Fruit fly (Drosophila melanogaster) whole organism, embryonic: Measurements from ENCODE around the gene CG32388.

Experiments
- Antp ChIP-seq: fragments of 200-800 bp; sonication (Bioruptor generic); optimal IDR thresholded peaks from 3 replicates; lab custom pipeline; 2016; ENCODE audit warnings: missing biosample characterization, missing genetic modification characterization
- CG10654 ChIP-seq: fragments of 200-800 bp; sonication (Bioruptor generic); optimal IDR thresholded peaks from 2 replicates; lab custom pipeline; 2016; ENCODE audit warnings: missing biosample characterization, missing genetic modification characterization
- CG12236 ChIP-seq: fragments of 200-800 bp; sonication (Bioruptor generic); optimal IDR thresholded peaks from 2 replicates; lab custom pipeline; 2016; ENCODE audit warnings: missing biosample characterization, missing genetic modification characterization
- CG12744 ChIP-seq: fragments of 200-800 bp; sonication (Bioruptor generic); optimal IDR thresholded peaks from 2 replicates; lab custom pipeline; 2016; ENCODE audit warnings: missing biosample characterization, missing genetic modification characterization
- CG12942 ChIP-seq: fragments of 200-800 bp; sonication (Bioruptor generic); optimal IDR thresholded peaks from 3 replicates; lab custom pipeline; 2016; ENCODE audit warnings: missing biosample characterization, missing genetic modification characterization
- CG14710 ChIP-seq: fragments of 200-800 bp; sonication (Bioruptor generic); optimal IDR thresholded peaks from 3 replicates; lab custom pipeline; 2019; ENCODE audit warnings: missing biosample characterization, mild to moderate bottlenecking, missing genetic modification characterization, moderate library complexity
- CG14860 ChIP-seq: fragments of 200-800 bp; sonication (Bioruptor generic); IDR thresholded peaks from 3 replicates; pipeline ENCODE4 v1.3.6; 2022; ENCODE audit warnings: missing biosample characterization, missing genetic modification characterization; ENCODE audit not compliant: partially characterized antibody
- CG1603 ChIP-seq: fragments of 200-800 bp; sonication (Bioruptor generic); optimal IDR thresholded peaks from 2 replicates; lab custom pipeline; 2019; ENCODE audit warnings: missing biosample characterization, mild to moderate bottlenecking, missing genetic modification characterization, moderate library complexity
- CG16815 ChIP-seq: fragments of 200-800 bp; sonication (Bioruptor generic); optimal IDR thresholded peaks from 3 replicates; lab custom pipeline; 2017; ENCODE audit warnings: missing biosample characterization, mild to moderate bottlenecking, missing genetic modification characterization
- CG1832 ChIP-seq: fragments of 200-800 bp; sonication (Bioruptor generic); optimal IDR thresholded peaks from 2 replicates; lab custom pipeline; 2017; ENCODE audit warnings: missing biosample characterization, mild to moderate bottlenecking, missing genetic modification characterization, inconsistent platforms
- CG2712 ChIP-seq: fragments of 200-800 bp; optimal IDR thresholded peaks from 3 replicates; lab custom pipeline; 2019; ENCODE audit warnings: missing biosample characterization, mild to moderate bottlenecking, missing genetic modification characterization, moderate library complexity
- CG31441 ChIP-seq: fragments of 200-800 bp; sonication (Bioruptor generic); IDR thresholded peaks from 2 replicates; pipeline ENCODE4 v1.3.6; 2022; ENCODE audit warnings: missing biosample characterization, missing genetic modification characterization
- CG3847 ChIP-seq: fragments of 200-800 bp; sonication (Bioruptor generic); IDR thresholded peaks from 2 replicates; pipeline ENCODE4 v1.3.6; 2022; ENCODE audit warnings: missing biosample characterization, missing genetic modification characterization
- CG4707 ChIP-seq: fragments of 200-800 bp; sonication (Bioruptor generic); optimal IDR thresholded peaks from 2 replicates; lab custom pipeline; 2018; ENCODE audit warnings: missing biosample characterization, mild to moderate bottlenecking, missing genetic modification characterization, moderate library complexity
- CG7556 ChIP-seq: fragments of 200-800 bp; sonication (Bioruptor generic); optimal IDR thresholded peaks from 2 replicates; lab custom pipeline; 2017; ENCODE audit warnings: missing biosample characterization, mild to moderate bottlenecking, missing genetic modification characterization
- CrebB ChIP-seq: fragments of 200-800 bp; sonication (Bioruptor generic); optimal IDR thresholded peaks from 3 replicates; lab custom pipeline; 2018; ENCODE audit warnings: missing biosample characterization, mild to moderate bottlenecking, missing genetic modification characterization
- Deaf1 ChIP-seq: fragments of 200-800 bp; optimal IDR thresholded peaks from 3 replicates; lab custom pipeline; 2019; ENCODE audit warnings: missing biosample characterization, mild to moderate bottlenecking, missing genetic modification characterization, moderate library complexity
- Drgx ChIP-seq: fragments of 200-800 bp; sonication (Bioruptor generic); IDR thresholded peaks from 2 replicates; pipeline ENCODE4 v1.3.6; 2022; ENCODE audit warnings: missing biosample characterization, missing genetic modification characterization
- Fer1 ChIP-seq: fragments of 200-800 bp; sonication (Bioruptor generic); optimal IDR thresholded peaks from 2 replicates; lab custom pipeline; 2017; ENCODE audit warnings: missing biosample characterization, mild to moderate bottlenecking, missing genetic modification characterization
- HLHmδ ChIP-seq: fragments of 200-800 bp; sonication (Bioruptor generic); optimal IDR thresholded peaks from 2 replicates; lab custom pipeline; 2018; ENCODE audit warnings: missing biosample characterization, mild to moderate bottlenecking, missing genetic modification characterization, moderate library complexity
- Hand ChIP-seq: fragments of 200-800 bp; sonication (Bioruptor generic); optimal IDR thresholded peaks from 2 replicates; lab custom pipeline; 2017; ENCODE audit warnings: mild to moderate bottlenecking, missing biosample characterization, missing genetic modification reagents, missing genetic modification characterization
- Hr51 ChIP-seq, 2 experiments: fragments of 200-800 bp; sonication (Bioruptor generic); optimal IDR thresholded peaks; 2 replicates in 1 of 2; 3 replicates in 1 of 2; lab custom pipeline; 2016 to 2018; ENCODE audit warnings: missing biosample characterization in 2 of 2, missing genetic modification characterization in 2 of 2, mild to moderate bottlenecking in 1 of 2, moderate library complexity in 1 of 2
- Kr ChIP-seq: fragments of 200-800 bp; sonication (Bioruptor generic); optimal IDR thresholded peaks from 2 replicates; lab custom pipeline; 2017; ENCODE audit warnings: missing biosample characterization, mild to moderate bottlenecking, missing genetic modification characterization
- NFAT ChIP-seq: fragments of 200-800 bp; sonication (Bioruptor generic); IDR thresholded peaks from 2 replicates; pipeline ENCODE4 v1.3.6; 2022; ENCODE audit warnings: missing biosample characterization, missing genetic modification characterization
- Neu2 ChIP-seq: fragments of 200-800 bp; sonication (Bioruptor generic); optimal IDR thresholded peaks from 3 replicates; lab custom pipeline; 2016; ENCODE audit warnings: missing biosample characterization, missing genetic modification characterization, borderline replicate concordance
- Sin3A ChIP-seq: fragments of >200 bp; optimal IDR thresholded peaks from 2 replicates; lab custom pipeline; 2018
- Six4 ChIP-seq: fragments of 200-800 bp; sonication (Bioruptor generic); optimal IDR thresholded peaks from 2 replicates; lab custom pipeline; 2016; ENCODE audit warnings: missing biosample characterization, missing genetic modification characterization
- Sox100B ChIP-seq: fragments of 200-800 bp; sonication (Bioruptor generic); optimal IDR thresholded peaks from 3 replicates; lab custom pipeline; 2018; ENCODE audit warnings: missing biosample characterization, mild to moderate bottlenecking, missing genetic modification characterization
- ara ChIP-seq: fragments of 200-800 bp; sonication (Bioruptor generic); IDR thresholded peaks from 2 replicates; pipeline ENCODE4 v1.3.6; 2022; ENCODE audit warnings: missing biosample characterization, missing genetic modification characterization
- bcd ChIP-seq: fragments of 200-800 bp; sonication (Bioruptor generic); optimal IDR thresholded peaks from 2 replicates; lab custom pipeline; 2017; ENCODE audit warnings: missing biosample characterization, mild to moderate bottlenecking, missing genetic modification characterization
- chif ChIP-seq, 2 experiments: fragments of 200-800 bp; sonication (Bioruptor generic); optimal IDR thresholded peaks; 3 replicates each; lab custom pipeline; 2016; ENCODE audit warnings: missing biosample characterization in 2 of 2, missing genetic modification characterization in 2 of 2
- crc ChIP-seq: fragments of 200-800 bp; sonication (Bioruptor generic); optimal IDR thresholded peaks from 2 replicates; lab custom pipeline; 2016; ENCODE audit warnings: missing biosample characterization, missing genetic modification characterization
- dm ChIP-seq: fragments of 200-800 bp; sonication (Bioruptor generic); optimal IDR thresholded peaks from 3 replicates; lab custom pipeline; 2016; ENCODE audit warnings: missing biosample characterization, missing genetic modification characterization
- dmrt11E ChIP-seq: fragments of 200-800 bp; sonication (Bioruptor generic); optimal IDR thresholded peaks from 3 replicates; lab custom pipeline; 2018; ENCODE audit warnings: missing biosample characterization, mild to moderate bottlenecking, missing genetic modification characterization, moderate library complexity
- esg ChIP-seq: fragments of 200-800 bp; sonication (Bioruptor generic); conservative IDR thresholded peaks from 2 replicates; pipeline ENCODE4 v1.3.6; 2022; ENCODE audit warnings: missing biosample characterization, missing genetic modification characterization
- fd3F ChIP-seq: fragments of 200-800 bp; sonication (Bioruptor generic); optimal IDR thresholded peaks from 2 replicates; lab custom pipeline; 2018; ENCODE audit warnings: missing biosample characterization, mild to moderate bottlenecking, missing genetic modification characterization, moderate library complexity
- grau ChIP-seq: fragments of 200-800 bp; optimal IDR thresholded peaks from 3 replicates; lab custom pipeline; 2019; ENCODE audit warnings: missing biosample characterization, mild to moderate bottlenecking, missing genetic modification characterization, moderate library complexity
- gsb-n ChIP-seq: fragments of 200-800 bp; sonication (Bioruptor generic); optimal IDR thresholded peaks from 3 replicates; lab custom pipeline; 2018; ENCODE audit warnings: missing biosample characterization, mild to moderate bottlenecking, missing genetic modification characterization
- h ChIP-seq: fragments of >200 bp; optimal IDR thresholded peaks from 2 replicates; lab custom pipeline; 2017
- kni ChIP-seq: fragments of 200-800 bp; sonication (Bioruptor generic); optimal IDR thresholded peaks from 3 replicates; lab custom pipeline; 2017; ENCODE audit warnings: mild to moderate bottlenecking, missing biosample characterization, missing genetic modification reagents, missing genetic modification characterization
- lab ChIP-seq: fragments of 200-800 bp; sonication (Bioruptor generic); optimal IDR thresholded peaks from 3 replicates; lab custom pipeline; 2017; ENCODE audit warnings: missing biosample characterization, missing genetic modification characterization, mild to moderate bottlenecking, moderate library complexity, missing genetic modification reagents
- lilli ChIP-seq: fragments of 200-800 bp; sonication (Bioruptor generic); optimal IDR thresholded peaks from 3 replicates; lab custom pipeline; 2016; ENCODE audit warnings: missing biosample characterization, missing genetic modification characterization
- maf-S ChIP-seq: fragments of 200-800 bp; sonication (Bioruptor generic); optimal IDR thresholded peaks from 2 replicates; lab custom pipeline; 2016; ENCODE audit warnings: missing biosample characterization, missing genetic modification characterization
- org-1 ChIP-seq: fragments of 200-800 bp; sonication (Bioruptor generic); optimal IDR thresholded peaks from 2 replicates; lab custom pipeline; 2017; ENCODE audit warnings: missing biosample characterization, missing genetic modification characterization
- phol ChIP-seq: fragments of 200-800 bp; sonication (Bioruptor generic); optimal IDR thresholded peaks from 3 replicates; lab custom pipeline; 2018; ENCODE audit warnings: missing biosample characterization, mild to moderate bottlenecking, missing genetic modification characterization, moderate library complexity
- pnt ChIP-seq: fragments of 200-800 bp; sonication (Bioruptor generic); optimal IDR thresholded peaks from 3 replicates; lab custom pipeline; 2016; ENCODE audit warnings: missing biosample characterization, missing genetic modification characterization
- prd ChIP-seq, 3 experiments: fragments of >200 bp in 2 of 3; fragments of 200-800 bp in 1 of 3; sonication (Bioruptor generic) in 1 of 3; optimal IDR thresholded peaks in 2 of 3; IDR thresholded peaks in 1 of 3; 2 replicates in 2 of 3; 3 replicates in 1 of 3; pipeline versions ENCODE4 v1.3.6 to Lab custom; 2017 to 2022; ENCODE audit warnings: missing biosample characterization in 1 of 3, missing genetic modification characterization in 1 of 3
- sens ChIP-seq: fragments of 200-800 bp; sonication (Bioruptor generic); peaks from one replicate; lab custom pipeline; 2016; ENCODE audit warnings: missing biosample characterization, missing genetic modification characterization
- seq ChIP-seq: fragments of 200-800 bp; sonication (Bioruptor generic); IDR thresholded peaks from 2 replicates; pipeline ENCODE4 v1.3.6; 2022; ENCODE audit warnings: missing biosample characterization, missing genetic modification characterization
- sna ChIP-seq: fragments of 200-800 bp; sonication (Bioruptor generic); IDR thresholded peaks from 2 replicates; pipeline ENCODE4 v1.3.6; 2022; ENCODE audit warnings: missing biosample characterization, missing genetic modification characterization; ENCODE audit not compliant: partially characterized antibody
- z ChIP-seq: fragments of 200-800 bp; sonication (Bioruptor generic); IDR thresholded peaks from 3 replicates; pipeline ENCODE4 v1.3.6; 2022; ENCODE audit warnings: missing biosample characterization, missing genetic modification characterization

CG32388 gene

DNA sequence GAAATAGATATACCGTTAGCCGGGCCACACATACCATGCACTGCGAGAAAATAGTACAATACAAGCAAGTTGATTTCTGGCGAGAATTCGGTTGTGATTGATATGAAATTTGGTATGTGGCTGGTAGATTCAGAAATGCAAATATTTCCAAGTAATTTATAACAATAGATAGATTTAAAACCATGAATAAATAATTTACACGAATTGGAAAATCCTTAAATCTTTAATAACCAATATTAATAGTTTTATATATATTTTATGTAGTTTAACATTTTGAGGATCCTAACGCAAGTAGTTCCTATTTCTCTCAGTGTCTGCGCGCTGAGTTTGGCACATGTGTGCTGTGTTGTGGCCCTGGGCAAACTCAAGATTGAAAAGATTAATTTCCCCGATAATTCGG, 2.6 kb downstream of the CG32388 start (continued):
- TF ChIP-seq CG10654 (GFP tag; lab: Kevin White, UChicago) (peak; percentile 21), phol (peak; percentile 66), pnt (GFP tag; lab: Kevin White, UChicago) (peak; percentile 13), bcd (peak; percentile 38), Kr (GFP tag; lab: Kevin White, UChicago) (no peak), kni (GFP tag; lab: Kevin White, UChicago) (no peak), CG16815 (peak; percentile 62), maf-S (GFP tag; lab: Kevin White, UChicago) (no peak), z (GFP tag; lab: Robert Waterston, UW) (no peak), CG12942 (GFP tag; lab: Kevin White, UChicago) (peak; percentile 2), CG14710 (tag; lab: Kevin White, UChicago) (peak; percentile 57), CrebB (tag; lab: Kevin White, UChicago) (no peak), dmrt11E (tag; lab: Kevin White, UChicago) (peak; percentile 86), Deaf1 (tag; lab: Kevin White, UChicago) (no peak), crc (GFP tag; lab: Kevin White, UChicago) (no peak), CG14860 (GFP tag; lab: Robert Waterston, UW) (no peak), lilli (GFP tag; lab: Kevin White, UChicago) (peak; percentile 16), Antp (peak; percentile 43), CG7556 (GFP tag; lab: Kevin White, UChicago) (peak; percentile 60), CG3847 (GFP tag; lab: Robert Waterston, UW) (no peak), sens (GFP tag; lab: Kevin White, UChicago) (peak; percentile 87), h (lab: Kevin White, UChicago) (no peak), gsb-n (peak; percentile 32), CG1603 (tag; lab: Kevin White, UChicago) (peak; percentile 54), Sox100B (GFP tag; lab: Kevin White, UChicago) (peak; percentile 21), dm (no peak), CG1832 (GFP tag; lab: Kevin White, UChicago) (no peak), Six4 (peak; percentile 29), CG12236 (no peak), lab (GFP tag; lab: Kevin White, UChicago) (peak; percentile 15), NFAT (no peak), seq (GFP tag; lab: Robert Waterston, UW) (no peak), CG31441 (GFP tag; lab: Robert Waterston, UW) (peak; percentile 44), chif (GFP tag; optimal IDR thresholded peaks at IDR 0.05; lab: Kevin White, UChicago) (peak in 1 of 2 experiments; percentile 4), fd3F (GFP tag; lab: Kevin White, UChicago) (no peak), esg (GFP tag; lab: Robert Waterston, UW) (no peak), grau (tag; lab: Kevin White, UChicago) (peak; percentile 68), CG4707 (GFP tag; lab: Kevin White, UChicago) (no peak), Fer1 (no peak), Sin3A (no peak), sna (no peak), HLHmδ (GFP tag; lab: Kevin White, UChicago) (no peak), ara (GFP tag; lab: Robert Waterston, UW) (peak; percentile 50; the same call in 1 of the 2 replicates), Hr51 (GFP tag; optimal IDR thresholded peaks at IDR 0.05; lab: Kevin White, UChicago) (peak in 1 of 2 experiments; percentile 42), CG12744 (no peak), CG2712 (tag; lab: Kevin White, UChicago) (peak; percentile 77), Hand (no peak), Neu2 (no peak), Drgx (no peak), prd (optimal IDR thresholded peaks at IDR 0.05; lab: Kevin White, UChicago) (no peak), prd (GFP tag; IDR thresholded peaks at IDR 0.05; lab: Robert Waterston, UW) (peak; percentile 87; the same call in 2 of the 3 replicates), org-1 (peak; percentile 25)
